Fruit fly (Drosophila melanogaster) whole organism, pupa: ENCODE measurements around the gene tHMG1.
A peak's percentile ranks its signal among the peaks of the same experiment; 100 is the strongest.

Experiments used
- CG10348 ChIP-seq: fragments of 200-800 bp; sonication (Bioruptor generic); IDR thresholded peaks from 2 replicates; pipeline ENCODE4 v1.3.6; 2022; ENCODE audit warnings: missing biosample characterization, missing genetic modification characterization
- CG12605 ChIP-seq: fragments of 200-800 bp; sonication (Bioruptor generic); IDR thresholded peaks from 2 replicates; pipeline ENCODE4 v1.3.6; 2022; ENCODE audit warnings: missing biosample characterization, missing genetic modification characterization
- CG13204 ChIP-seq: fragments of 200-800 bp; sonication (Bioruptor generic); optimal IDR thresholded peaks from 2 replicates; lab custom pipeline; 2018; ENCODE audit warnings: missing biosample characterization, mild to moderate bottlenecking, missing genetic modification characterization, moderate library complexity
- CG14655 ChIP-seq: fragments of 200-800 bp; sonication (Bioruptor generic); optimal IDR thresholded peaks from 3 replicates; lab custom pipeline; 2017; ENCODE audit warnings: mild to moderate bottlenecking, missing biosample characterization, missing genetic modification reagents, missing genetic modification characterization
- CG15710 ChIP-seq: fragments of 200-800 bp; sonication (Bioruptor generic); optimal IDR thresholded peaks from 2 replicates; lab custom pipeline; 2018; ENCODE audit warnings: missing biosample characterization, mild to moderate bottlenecking, missing genetic modification characterization, moderate library complexity
- CG17806 ChIP-seq: fragments of 200-800 bp; sonication (Bioruptor generic); optimal IDR thresholded peaks from 2 replicates; lab custom pipeline; 2018; ENCODE audit warnings: missing biosample characterization, mild to moderate bottlenecking, missing genetic modification characterization, moderate library complexity
- CG34367 ChIP-seq: fragments of 200-800 bp; sonication (Bioruptor generic); optimal IDR thresholded peaks from 2 replicates; lab custom pipeline; 2018; ENCODE audit warnings: missing biosample characterization, mild to moderate bottlenecking, missing genetic modification characterization
- CG8159 ChIP-seq: fragments of 200-800 bp; sonication (Bioruptor generic); optimal IDR thresholded peaks from 3 replicates; lab custom pipeline; 2018; ENCODE audit warnings: missing biosample characterization, mild to moderate bottlenecking, missing genetic modification characterization, moderate library complexity
- CG8301 ChIP-seq: fragments of 200-800 bp; sonication (Bioruptor generic); optimal IDR thresholded peaks from 2 replicates; lab custom pipeline; 2018; ENCODE audit warnings: missing biosample characterization, mild to moderate bottlenecking, missing genetic modification characterization
- CG9948 ChIP-seq: fragments of 200-800 bp; sonication (Bioruptor generic); optimal IDR thresholded peaks from 2 replicates; lab custom pipeline; 2018; ENCODE audit warnings: missing biosample characterization, mild to moderate bottlenecking, missing genetic modification characterization, moderate library complexity
- D1 ChIP-seq: fragments of 200-800 bp; sonication (Bioruptor generic); optimal IDR thresholded peaks from 2 replicates; lab custom pipeline; 2018; ENCODE audit warnings: missing biosample characterization, mild to moderate bottlenecking, missing genetic modification characterization, moderate library complexity
- EcR ChIP-seq: fragments of 200-800 bp; sonication (Bioruptor generic); optimal IDR thresholded peaks from 3 replicates; lab custom pipeline; 2019; ENCODE audit warnings: missing biosample characterization, missing genetic modification characterization, mild to moderate bottlenecking, moderate library complexity, missing genetic modification reagents
- Ets98B ChIP-seq: fragments of 200-800 bp; sonication (Bioruptor generic); IDR thresholded peaks from 2 replicates; pipeline ENCODE4 v1.3.6; 2022; ENCODE audit warnings: missing biosample characterization, missing genetic modification characterization
- Pif1A ChIP-seq: fragments of 200-800 bp; sonication (Bioruptor generic); optimal IDR thresholded peaks from 3 replicates; lab custom pipeline; 2016; ENCODE audit warnings: missing biosample characterization, missing genetic modification characterization
- Pif1B ChIP-seq: fragments of 200-800 bp; sonication (Bioruptor generic); optimal IDR thresholded peaks from 3 replicates; lab custom pipeline; 2016; ENCODE audit warnings: missing biosample characterization, missing genetic modification characterization
- Snoo ChIP-seq: fragments of 200-800 bp; sonication (Bioruptor generic); optimal IDR thresholded peaks from 3 replicates; lab custom pipeline; 2017; ENCODE audit warnings: missing biosample characterization, mild to moderate bottlenecking, missing genetic modification characterization, inconsistent platforms
- gl ChIP-seq: fragments of 200-800 bp; sonication (Bioruptor generic); optimal IDR thresholded peaks from 2 replicates; lab custom pipeline; 2018; ENCODE audit warnings: missing biosample characterization, mild to moderate bottlenecking, missing genetic modification characterization
- rn ChIP-seq: fragments of 200-800 bp; sonication (Bioruptor generic); IDR thresholded peaks from 2 replicates; pipeline ENCODE4 v1.3.6; 2022; ENCODE audit warnings: missing biosample characterization, missing genetic modification characterization

tHMG1 gene

DNA sequence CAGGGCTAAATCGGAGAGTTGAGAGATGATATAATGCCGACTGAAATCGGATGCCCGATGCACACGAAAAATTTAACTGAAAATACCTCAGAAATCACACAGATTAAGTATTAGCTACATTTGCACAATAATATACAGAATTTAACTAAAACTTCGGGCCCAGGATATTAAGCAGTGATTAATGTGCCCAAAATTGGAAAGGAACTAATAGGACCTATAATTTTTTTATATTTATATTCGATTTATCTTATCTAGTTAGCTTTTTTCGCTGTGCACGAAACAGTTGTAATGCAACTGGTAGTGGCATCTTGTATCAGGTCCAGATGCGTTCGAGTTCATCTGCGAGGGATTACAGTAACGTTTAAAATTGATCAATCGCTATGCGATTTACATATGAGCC is 47.2 kb downstream of the tHMG1 start:
- TF ChIP-seq CG8159 (tag; lab: Kevin White, UChicago): peak; percentile 50
- TF ChIP-seq D1: no peak
- TF ChIP-seq Pif1B (GFP tag; lab: Kevin White, UChicago): no peak
- TF ChIP-seq CG15710 (tag; lab: Kevin White, UChicago): peak; percentile 23
- TF ChIP-seq gl (tag; lab: Kevin White, UChicago): no peak
- peak; percentile 16 for TF ChIP-seq Pif1A (GFP tag; lab: Kevin White, UChicago)
- no peak for TF ChIP-seq CG12605 (GFP tag; lab: Robert Waterston, UW)
- TF ChIP-seq CG13204 (GFP tag; lab: Kevin White, UChicago): no peak
- peak; percentile 17 for TF ChIP-seq CG9948 (tag; lab: Kevin White, UChicago)
- no peak for TF ChIP-seq EcR (GFP tag; lab: Kevin White, UChicago)
- no peak for TF ChIP-seq CG14655 (GFP tag; lab: Kevin White, UChicago)
- no peak for TF ChIP-seq Snoo (tag; lab: Kevin White, UChicago)
- no peak for TF ChIP-seq CG8301 (tag; lab: Kevin White, UChicago)
- no peak for TF ChIP-seq Ets98B (GFP tag; lab: Robert Waterston, UW)
- TF ChIP-seq CG17806 (tag; lab: Kevin White, UChicago): peak; percentile 1

DNA sequence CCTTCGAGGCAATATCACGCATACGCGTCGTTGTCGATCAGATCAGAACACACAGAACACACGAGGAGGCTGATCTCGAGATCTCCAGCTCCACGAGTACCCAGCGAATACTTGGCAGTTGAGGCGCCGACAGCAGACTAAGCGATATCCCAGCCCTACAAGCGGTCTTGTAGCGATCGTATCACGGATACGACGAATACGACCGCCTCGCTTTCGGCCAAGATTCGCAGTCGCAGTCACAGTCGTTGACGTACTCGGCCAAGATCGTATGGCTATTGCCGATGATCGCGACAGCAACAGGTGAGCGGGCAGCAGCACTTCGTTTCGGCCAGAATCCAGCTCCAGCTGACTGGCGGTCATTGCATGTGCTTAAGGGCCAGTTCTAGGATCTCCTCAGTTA is 48.1 kb downstream of the tHMG1 start, which contains the start of gene CG5326:
TSS of gene CG5326 (minus strand) at position 158 of the 400 bp plus-strand sequence.
- TF ChIP-seq CG12605 (GFP tag; lab: Robert Waterston, UW): no peak
- TF ChIP-seq D1: no peak
- peak; percentile 5 for TF ChIP-seq CG8159 (tag; lab: Kevin White, UChicago)
- TF ChIP-seq Pif1B (GFP tag; lab: Kevin White, UChicago): no peak
- TF ChIP-seq CG10348 (GFP tag; lab: Robert Waterston, UW): no peak
- TF ChIP-seq Snoo (tag; lab: Kevin White, UChicago): no peak
- TF ChIP-seq Ets98B (GFP tag; lab: Robert Waterston, UW): no peak
- no peak for TF ChIP-seq CG14655 (GFP tag; lab: Kevin White, UChicago)
- peak; percentile 84 for TF ChIP-seq CG13204 (GFP tag; lab: Kevin White, UChicago)
- TF ChIP-seq CG15710 (tag; lab: Kevin White, UChicago): peak; percentile 13
- TF ChIP-seq EcR (GFP tag; lab: Kevin White, UChicago): peak; percentile 74
- TF ChIP-seq CG34367: no peak
- TF ChIP-seq CG17806 (tag; lab: Kevin White, UChicago): no peak
- TF ChIP-seq gl (tag; lab: Kevin White, UChicago): peak; percentile 3

DNA sequence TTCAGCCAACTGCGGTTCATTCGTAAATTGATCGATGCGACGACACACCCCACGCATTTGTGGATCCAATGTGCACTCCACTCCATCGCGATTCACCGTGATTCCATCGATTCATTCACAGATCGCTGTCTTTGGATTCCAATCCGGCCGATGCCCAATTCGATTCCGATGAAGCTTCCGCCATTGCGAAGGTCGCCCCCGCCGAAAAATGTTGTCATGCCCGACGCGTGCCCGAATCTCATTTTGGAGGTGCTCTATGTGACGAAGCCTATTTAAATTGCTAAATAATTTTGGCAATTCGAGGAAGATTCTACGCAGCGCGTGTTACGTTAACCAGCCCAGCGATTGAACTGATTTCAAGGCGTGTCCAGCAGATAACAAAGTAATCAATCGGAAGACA is 49.1 kb downstream of the tHMG1 start:
- TF ChIP-seq CG8301 (tag; lab: Kevin White, UChicago) (no peak), EcR (GFP tag; lab: Kevin White, UChicago) (no peak), Pif1A (GFP tag; lab: Kevin White, UChicago) (no peak), CG8159 (tag; lab: Kevin White, UChicago) (no peak), Ets98B (GFP tag; lab: Robert Waterston, UW) (no peak), Pif1B (GFP tag; lab: Kevin White, UChicago) (no peak), Snoo (tag; lab: Kevin White, UChicago) (no peak), CG10348 (GFP tag; lab: Robert Waterston, UW) (no peak), D1 (no peak), CG14655 (GFP tag; lab: Kevin White, UChicago) (no peak), CG15710 (tag; lab: Kevin White, UChicago) (no peak), rn (GFP tag; lab: Robert Waterston, UW) (no peak), CG34367 (no peak), CG12605 (GFP tag; lab: Robert Waterston, UW) (no peak), CG13204 (GFP tag; lab: Kevin White, UChicago) (no peak)
